Worm (Caenorhabditis elegans): ENCODE measurements around the gene nhr-221.

ce11 chrV:3484702-3485101 lies 50.5 kb downstream of the nhr-221 start, which contains the start of gene srbc-33:
- TF ChIP-seq ama-1 (optimal IDR thresholded peaks at IDR 0.05) (no peak), sea-1 (GFP tag; conservative IDR thresholded peaks at IDR 0.05) (no peak), scrt-1 (GFP tag; IDR thresholded peaks at IDR 0.05) (no peak), B0310.2 (tag; optimal IDR thresholded peaks at IDR 0.05) (no peak), tbx-37 (GFP tag; conservative IDR thresholded peaks at IDR 0.05) (no peak), flt-1 (GFP tag; IDR thresholded peaks at IDR 0.05) (no peak)

Measured in whole organism, early embryonic.